Fruit fly (Drosophila melanogaster) whole organism, embryonic: ENCODE measurements around the gene Prtl99C.

Experiments used
- Asciz ChIP-seq: fragments of 200-800 bp; sonication (Bioruptor generic); optimal IDR thresholded peaks from 2 replicates; lab custom pipeline; 2017; ENCODE audit warnings: missing biosample characterization, mild to moderate bottlenecking, missing genetic modification characterization, missing genetic modification reagents
- Atf-2 ChIP-seq: fragments of 200-800 bp; sonication (Bioruptor generic); optimal IDR thresholded peaks from 2 replicates; lab custom pipeline; 2016; ENCODE audit warnings: missing biosample characterization, missing genetic modification characterization
- Bgb ChIP-seq: fragments of 200-800 bp; sonication (Bioruptor generic); IDR thresholded peaks from 2 replicates; pipeline ENCODE4 v1.3.6; 2022; ENCODE audit warnings: missing biosample characterization, missing genetic modification characterization; ENCODE audit not compliant: partially characterized antibody
- CG12744 ChIP-seq: fragments of 200-800 bp; sonication (Bioruptor generic); optimal IDR thresholded peaks from 2 replicates; lab custom pipeline; 2016; ENCODE audit warnings: missing biosample characterization, missing genetic modification characterization
- CG13123 ChIP-seq: fragments of 200-800 bp; sonication (Bioruptor generic); optimal IDR thresholded peaks from 2 replicates; lab custom pipeline; 2016; ENCODE audit warnings: missing biosample characterization, missing genetic modification characterization
- CG13775 ChIP-seq: fragments of 200-800 bp; sonication (Bioruptor generic); optimal IDR thresholded peaks from 3 replicates; lab custom pipeline; 2017; ENCODE audit warnings: missing biosample characterization, mild to moderate bottlenecking, missing genetic modification characterization
- CG14710 ChIP-seq: fragments of 200-800 bp; sonication (Bioruptor generic); optimal IDR thresholded peaks from 3 replicates; lab custom pipeline; 2019; ENCODE audit warnings: missing biosample characterization, mild to moderate bottlenecking, missing genetic modification characterization, moderate library complexity
- CG1602 ChIP-seq: fragments of 200-800 bp; sonication (Bioruptor generic); optimal IDR thresholded peaks from 3 replicates; lab custom pipeline; 2016; ENCODE audit warnings: missing biosample characterization, missing genetic modification characterization
- CG17829 ChIP-seq: fragments of 200-800 bp; optimal IDR thresholded peaks from 2 replicates; lab custom pipeline; 2019; ENCODE audit warnings: missing biosample characterization, mild to moderate bottlenecking, missing genetic modification characterization, moderate library complexity
- CG31224 ChIP-seq: fragments of 200-800 bp; sonication (Bioruptor generic); IDR thresholded peaks from 2 replicates; pipeline ENCODE4 v1.3.6; 2022; ENCODE audit warnings: missing biosample characterization, missing genetic modification characterization
- CG3995 ChIP-seq: fragments of 200-800 bp; sonication (Bioruptor generic); optimal IDR thresholded peaks from 3 replicates; lab custom pipeline; 2016; ENCODE audit warnings: missing biosample characterization, missing genetic modification characterization
- CG6272 ChIP-seq: fragments of 200-800 bp; sonication (Bioruptor generic); IDR thresholded peaks from 2 replicates; pipeline ENCODE4 v1.3.6; 2022; ENCODE audit warnings: missing biosample characterization, missing genetic modification characterization
- CG6813 ChIP-seq: fragments of 200-800 bp; sonication (Bioruptor generic); optimal IDR thresholded peaks from 2 replicates; lab custom pipeline; 2017; ENCODE audit warnings: missing biosample characterization, missing genetic modification characterization, mild to moderate bottlenecking, moderate library complexity, missing genetic modification reagents
- CG6854 ChIP-seq: fragments of 200-800 bp; sonication (Bioruptor generic); optimal IDR thresholded peaks from 3 replicates; lab custom pipeline; 2017; ENCODE audit warnings: missing biosample characterization, mild to moderate bottlenecking, missing genetic modification characterization
- CG7839 ChIP-seq: fragments of 200-800 bp; sonication (Bioruptor generic); optimal IDR thresholded peaks from 3 replicates; lab custom pipeline; 2018; ENCODE audit warnings: missing biosample characterization, mild to moderate bottlenecking, missing genetic modification characterization, moderate library complexity
- CG9437 ChIP-seq: fragments of 200-800 bp; sonication (Bioruptor generic); optimal IDR thresholded peaks from 2 replicates; lab custom pipeline; 2018; ENCODE audit warnings: missing biosample characterization, mild to moderate bottlenecking, missing genetic modification characterization
- Doc3 ChIP-seq: fragments of 200-800 bp; sonication (Bioruptor generic); IDR thresholded peaks from 3 replicates; pipeline ENCODE4 v1.3.6; 2022; ENCODE audit warnings: missing biosample characterization, missing genetic modification characterization; ENCODE audit not compliant: partially characterized antibody
- E2f1 ChIP-seq: fragments of 200-800 bp; sonication (Bioruptor generic); IDR thresholded peaks from 2 replicates; pipeline ENCODE4 v1.3.6; 2022; ENCODE audit warnings: missing biosample characterization, missing genetic modification characterization
- Ets65A ChIP-seq: fragments of 200-800 bp; sonication (Bioruptor generic); peaks from one replicate; lab custom pipeline; 2016; ENCODE audit warnings: missing biosample characterization, missing genetic modification characterization
- GATAe ChIP-seq: fragments of 200-800 bp; sonication (Bioruptor generic); conservative IDR thresholded peaks from 2 replicates; pipeline ENCODE4 v1.3.6; 2022; ENCODE audit warnings: missing biosample characterization, missing genetic modification characterization
- HLH4C ChIP-seq: fragments of 200-800 bp; sonication (Bioruptor generic); IDR thresholded peaks from 3 replicates; pipeline ENCODE4 v1.3.6; 2022; ENCODE audit warnings: missing biosample characterization, missing genetic modification characterization; ENCODE audit not compliant: partially characterized antibody
- HmgD ChIP-seq: fragments of 200-800 bp; sonication (Bioruptor generic); optimal IDR thresholded peaks from 3 replicates; lab custom pipeline; 2016; ENCODE audit warnings: missing biosample characterization, missing genetic modification characterization
- Lim3 ChIP-seq: fragments of 200-800 bp; sonication (Bioruptor generic); IDR thresholded peaks from 2 replicates; pipeline ENCODE4 v1.3.6; 2022; ENCODE audit warnings: missing biosample characterization, missing genetic modification characterization
- Meics ChIP-seq: fragments of 200-800 bp; sonication (Bioruptor generic); optimal IDR thresholded peaks from 2 replicates; lab custom pipeline; 2017; ENCODE audit warnings: missing biosample characterization, mild to moderate bottlenecking, missing genetic modification characterization
- NC2α ChIP-seq: fragments of 200-800 bp; sonication (Bioruptor generic); optimal IDR thresholded peaks from 2 replicates; lab custom pipeline; 2016; ENCODE audit warnings: missing biosample characterization, missing genetic modification characterization
- NFAT ChIP-seq: fragments of 200-800 bp; sonication (Bioruptor generic); IDR thresholded peaks from 2 replicates; pipeline ENCODE4 v1.3.6; 2022; ENCODE audit warnings: missing biosample characterization, missing genetic modification characterization
- Rfx ChIP-seq: fragments of 200-800 bp; sonication (Bioruptor generic); IDR thresholded peaks from 2 replicates; pipeline ENCODE4 v1.3.6; 2022; ENCODE audit warnings: missing biosample characterization, missing genetic modification characterization
- Sin3A ChIP-seq: fragments of >200 bp; optimal IDR thresholded peaks from 2 replicates; lab custom pipeline; 2018
- Sox100B ChIP-seq: fragments of 200-800 bp; sonication (Bioruptor generic); optimal IDR thresholded peaks from 3 replicates; lab custom pipeline; 2018; ENCODE audit warnings: missing biosample characterization, mild to moderate bottlenecking, missing genetic modification characterization
- Vsx1 ChIP-seq: fragments of 200-800 bp; sonication (Bioruptor generic); optimal IDR thresholded peaks from 2 replicates; lab custom pipeline; 2017; ENCODE audit warnings: missing biosample characterization, mild to moderate bottlenecking, missing genetic modification characterization, missing genetic modification reagents
- ac ChIP-seq: fragments of 200-800 bp; sonication (Bioruptor generic); optimal IDR thresholded peaks from 3 replicates; lab custom pipeline; 2017; ENCODE audit warnings: missing biosample characterization, mild to moderate bottlenecking, missing genetic modification characterization
- amos ChIP-seq: fragments of 200-800 bp; sonication (Bioruptor generic); IDR thresholded peaks from 2 replicates; pipeline ENCODE4 v1.3.6; 2022; ENCODE audit warnings: missing biosample characterization, missing genetic modification characterization; ENCODE audit not compliant: partially characterized antibody
- ap ChIP-seq: fragments of 200-800 bp; sonication (Bioruptor generic); IDR thresholded peaks from 2 replicates; pipeline ENCODE4 v1.3.6; 2022; ENCODE audit warnings: missing biosample characterization, missing genetic modification characterization
- az2 ChIP-seq: fragments of 200-800 bp; sonication (Bioruptor generic); optimal IDR thresholded peaks from 3 replicates; lab custom pipeline; 2016; ENCODE audit warnings: missing biosample characterization, missing genetic modification characterization
- bcd ChIP-seq: fragments of 200-800 bp; sonication (Bioruptor generic); optimal IDR thresholded peaks from 2 replicates; lab custom pipeline; 2017; ENCODE audit warnings: missing biosample characterization, mild to moderate bottlenecking, missing genetic modification characterization
- cas ChIP-seq: fragments of 200-800 bp; sonication (Bioruptor generic); IDR thresholded peaks from 2 replicates; pipeline ENCODE4 v1.3.6; 2022; ENCODE audit warnings: missing biosample characterization, missing genetic modification characterization
- crp ChIP-seq, 2 experiments: fragments of 200-800 bp; sonication (Bioruptor generic); optimal IDR thresholded peaks; 2 replicates in 1 of 2; 3 replicates in 1 of 2; lab custom pipeline; 2017; ENCODE audit warnings: missing biosample characterization in 2 of 2, missing genetic modification characterization in 2 of 2, mild to moderate bottlenecking in 1 of 2, moderate library complexity in 1 of 2
- fru ChIP-seq: fragments of >200 bp; optimal IDR thresholded peaks from 2 replicates; lab custom pipeline; 2017
- fu2 ChIP-seq: fragments of 200-800 bp; sonication (Bioruptor generic); optimal IDR thresholded peaks from 2 replicates; lab custom pipeline; 2016; ENCODE audit warnings: missing biosample characterization, missing genetic modification characterization
- hkb ChIP-seq, 2 experiments: fragments of 200-800 bp in 1 of 2; fragments of >200 bp in 1 of 2; sonication (Bioruptor generic) in 1 of 2; IDR thresholded peaks in 1 of 2; optimal IDR thresholded peaks in 1 of 2; 2 replicates each; pipeline versions ENCODE4 v1.3.6 to Lab custom; 2017 to 2022; ENCODE audit warnings: missing biosample characterization in 1 of 2, missing genetic modification characterization in 1 of 2
- lab ChIP-seq: fragments of 200-800 bp; sonication (Bioruptor generic); optimal IDR thresholded peaks from 3 replicates; lab custom pipeline; 2017; ENCODE audit warnings: missing biosample characterization, missing genetic modification characterization, mild to moderate bottlenecking, moderate library complexity, missing genetic modification reagents
- nau ChIP-seq: fragments of 200-800 bp; sonication (Bioruptor generic); optimal IDR thresholded peaks from 3 replicates; lab custom pipeline; 2017; ENCODE audit warnings: missing biosample characterization, mild to moderate bottlenecking, missing genetic modification characterization, missing genetic modification reagents
- nerfin-2 ChIP-seq: fragments of 200-800 bp; sonication (Bioruptor generic); IDR thresholded peaks from 2 replicates; pipeline ENCODE4 v1.3.6; 2022; ENCODE audit warnings: missing biosample characterization, missing genetic modification characterization; ENCODE audit not compliant: partially characterized antibody
- prd ChIP-seq, 3 experiments: fragments of >200 bp in 2 of 3; fragments of 200-800 bp in 1 of 3; sonication (Bioruptor generic) in 1 of 3; optimal IDR thresholded peaks in 2 of 3; IDR thresholded peaks in 1 of 3; 2 replicates in 2 of 3; 3 replicates in 1 of 3; pipeline versions ENCODE4 v1.3.6 to Lab custom; 2017 to 2022; ENCODE audit warnings: missing biosample characterization in 1 of 3, missing genetic modification characterization in 1 of 3
- scrt ChIP-seq: fragments of 200-800 bp; sonication (Bioruptor generic); optimal IDR thresholded peaks from 2 replicates; lab custom pipeline; 2018; ENCODE audit warnings: missing biosample characterization, mild to moderate bottlenecking, missing genetic modification characterization, moderate library complexity
- tin ChIP-seq: fragments of 200-800 bp; sonication (Bioruptor generic); optimal IDR thresholded peaks from 3 replicates; lab custom pipeline; 2016; ENCODE audit warnings: missing biosample characterization, missing genetic modification characterization
- trem ChIP-seq: fragments of 200-800 bp; optimal IDR thresholded peaks from 3 replicates; lab custom pipeline; 2019; ENCODE audit warnings: missing biosample characterization, mild to moderate bottlenecking, missing genetic modification characterization, moderate library complexity
- zen ChIP-seq: fragments of 200-800 bp; sonication (Bioruptor generic); optimal IDR thresholded peaks from 3 replicates; lab custom pipeline; 2018; ENCODE audit warnings: missing biosample characterization, mild to moderate bottlenecking, missing genetic modification characterization, moderate library complexity

Prtl99C gene

DNA sequence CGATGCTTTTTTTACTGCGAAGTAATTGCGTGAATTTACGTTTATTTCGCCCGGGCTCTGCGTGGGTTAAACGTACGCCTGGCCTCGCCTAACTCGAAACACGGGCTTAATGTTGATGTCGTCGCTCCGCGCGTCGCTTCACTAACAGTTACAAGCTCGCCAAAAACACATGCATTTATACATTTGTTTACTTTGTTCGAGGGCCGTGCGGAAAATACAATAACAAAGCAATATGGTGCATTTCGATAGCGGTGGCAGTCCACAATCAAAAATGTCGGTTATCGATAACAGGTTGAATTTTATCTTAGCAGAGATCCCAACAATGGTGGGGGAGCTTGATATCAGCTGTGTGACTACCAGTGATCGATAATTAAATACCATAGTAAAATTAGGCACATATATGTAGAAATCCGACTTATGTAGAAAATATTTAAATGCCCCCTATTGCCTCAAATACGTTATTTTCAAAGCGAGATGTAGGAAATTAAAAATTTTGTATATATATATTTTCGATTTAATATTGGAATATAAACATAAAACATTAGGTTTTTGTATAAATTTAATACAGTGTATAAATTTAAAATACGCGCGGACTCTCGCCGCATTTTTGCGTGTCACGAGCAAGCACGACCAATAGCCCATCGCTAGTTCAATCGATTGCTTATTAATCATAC lies 33.1 kb downstream of the Prtl99C start, which contains the start of gene Zip99C (continued):
- no peak for TF ChIP-seq Lim3 (GFP tag; lab: Robert Waterston, UW)
- TF ChIP-seq crp (GFP tag; optimal IDR thresholded peaks at IDR 0.05; lab: Kevin White, UChicago) = peak; percentile 98 to 99
- no peak for TF ChIP-seq CG9437 (GFP tag; lab: Kevin White, UChicago)
- TF ChIP-seq CG3995 (GFP tag; lab: Kevin White, UChicago) = peak; percentile 29
- TF ChIP-seq trem (tag; lab: Kevin White, UChicago) = peak; percentile 90
- TF ChIP-seq Ets65A (GFP tag; lab: Kevin White, UChicago) = peak; percentile 36
- TF ChIP-seq ap = no peak
- no peak for TF ChIP-seq Sox100B (GFP tag; lab: Kevin White, UChicago)
- TF ChIP-seq CG12744 (GFP tag; lab: Kevin White, UChicago) = no peak
- TF ChIP-seq Vsx1 (GFP tag; lab: Kevin White, UChicago) = peak; percentile 35
- TF ChIP-seq GATAe (GFP tag; lab: Robert Waterston, UW) = no peak; the same call in 1 of the 2 replicates
- TF ChIP-seq tin (GFP tag; lab: Kevin White, UChicago) = peak; percentile 41
- TF ChIP-seq Asciz (GFP tag; lab: Kevin White, UChicago) = peak; percentile 11
- TF ChIP-seq CG31224 (GFP tag; lab: Robert Waterston, UW) = no peak
- TF ChIP-seq ac (GFP tag; lab: Kevin White, UChicago) = no peak
- TF ChIP-seq prd (optimal IDR thresholded peaks at IDR 0.05; lab: Kevin White, UChicago) = no peak
- TF ChIP-seq prd (GFP tag; IDR thresholded peaks at IDR 0.05; lab: Robert Waterston, UW) = peak; percentile 69
- peak; percentile 9 for TF ChIP-seq bcd (GFP tag; lab: Kevin White, UChicago)
- TF ChIP-seq nerfin-2 (GFP tag; lab: Robert Waterston, UW) = peak; percentile 70
- peak; percentile 90 for TF ChIP-seq Doc3
- no peak for TF ChIP-seq HmgD (GFP tag; lab: Kevin White, UChicago)
- peak; percentile 56 for TF ChIP-seq Rfx
- TF ChIP-seq Meics (GFP tag; lab: Kevin White, UChicago) = peak; percentile 21
- peak; percentile 21 for TF ChIP-seq CG13123 (GFP tag; lab: Kevin White, UChicago)
- no peak for TF ChIP-seq Atf-2
- TF ChIP-seq fru (lab: Kevin White, UChicago) = no peak
- peak; percentile 39 for TF ChIP-seq az2 (GFP tag; lab: Kevin White, UChicago)
- TF ChIP-seq CG7839 (tag; lab: Kevin White, UChicago) = peak; percentile 11
- TF ChIP-seq CG1602 = peak; percentile 23
- TF ChIP-seq NFAT (GFP tag; lab: Robert Waterston, UW) = peak; percentile 22; the same call in 1 of the 2 replicates
- TF ChIP-seq zen (tag; lab: Kevin White, UChicago) = peak; percentile 44
- peak; percentile 87 for TF ChIP-seq Bgb (GFP tag; lab: Robert Waterston, UW)
- no peak for TF ChIP-seq NC2α (GFP tag; lab: Kevin White, UChicago)
- peak; percentile 41 for TF ChIP-seq CG17829 (tag; lab: Kevin White, UChicago)
- TF ChIP-seq cas (GFP tag; lab: Robert Waterston, UW) = no peak
- TF ChIP-seq CG13775 = peak; percentile 50
- peak; percentile 41; the same call in 1 of the 2 replicates for TF ChIP-seq CG6272 (GFP tag; lab: Robert Waterston, UW)
- peak; percentile 81 for TF ChIP-seq CG14710 (tag; lab: Kevin White, UChicago)
- TF ChIP-seq hkb (optimal IDR thresholded peaks at IDR 0.05; lab: Kevin White, UChicago) = peak; percentile 55
- TF ChIP-seq hkb (GFP tag; IDR thresholded peaks at IDR 0.05; lab: Robert Waterston, UW) = 0 out of 2 replicates have a peak, but pooled peaks have one; percentile 23
- no peak for TF ChIP-seq scrt (GFP tag; lab: Kevin White, UChicago)
- TF ChIP-seq lab (GFP tag; lab: Kevin White, UChicago) = peak; percentile 4
- peak; percentile 63 for TF ChIP-seq Sin3A
- TF ChIP-seq nau (GFP tag; lab: Kevin White, UChicago) = no peak
- TF ChIP-seq fu2 (GFP tag; lab: Kevin White, UChicago) = no peak
- peak; percentile 95 for TF ChIP-seq amos (GFP tag; lab: Robert Waterston, UW)
- peak; percentile 84 for TF ChIP-seq HLH4C (GFP tag; lab: Robert Waterston, UW)
- TF ChIP-seq E2f1 (GFP tag; lab: Robert Waterston, UW) = no peak
- TF ChIP-seq CG6854 (GFP tag; lab: Kevin White, UChicago) = peak; percentile 5
- no peak for TF ChIP-seq CG6813
